Worm (Caenorhabditis elegans) whole organism, midembryonic: ENCODE measurements around the gene gst-18.

Experiments
- T22C8.4 ChIP-seq: fragments of 200-800 bp; sonication (Bioruptor generic); IDR thresholded peaks from 2 replicates; pipeline ENCODE4 v1.3.6; 2022; ENCODE audit warnings: missing genetic modification characterization, missing compliant biosample characterization
- cog-1 ChIP-seq: sonication (generic microtip); optimal IDR thresholded peaks from 2 replicates; lab custom pipeline; 2016; ENCODE audit warnings: missing genetic modification characterization, missing compliant biosample characterization
- flt-1 ChIP-seq: fragments of 200-800 bp; sonication (Bioruptor generic); IDR thresholded peaks from 2 replicates; pipeline ENCODE4 v1.3.6; 2022; ENCODE audit warnings: missing genetic modification characterization, missing compliant biosample characterization
- klf-2 ChIP-seq: fragments of 200-800 bp; sonication (Bioruptor generic); conservative IDR thresholded peaks from 2 replicates; pipeline ENCODE4 v1.3.6; 2022; ENCODE audit warnings: missing genetic modification reagents, missing genetic modification characterization, missing compliant biosample characterization
- med-1 ChIP-seq: sonication (generic microtip); optimal IDR thresholded peaks from 2 replicates; lab custom pipeline; 2017; ENCODE audit warnings: missing genetic modification characterization, mild to moderate bottlenecking, missing compliant biosample characterization, antibody characterized with exemption, missing genetic modification reagents; ENCODE audit not compliant: insufficient read depth
- ref-1 ChIP-seq: fragments of 200-800 bp; sonication (Bioruptor generic); conservative IDR thresholded peaks from 2 replicates; pipeline ENCODE4 v1.3.6; 2022; ENCODE audit warnings: missing genetic modification reagents, missing genetic modification characterization, missing compliant biosample characterization
- tab-1 ChIP-seq: fragments of 200-800 bp; sonication (Bioruptor generic); IDR thresholded peaks from 2 replicates; pipeline ENCODE4 v1.3.6; 2022; ENCODE audit warnings: missing genetic modification characterization, missing compliant biosample characterization
- ztf-23 ChIP-seq: fragments of 200-800 bp; sonication (Bioruptor generic); IDR thresholded peaks from 2 replicates; pipeline ENCODE4 v1.3.6; 2022; ENCODE audit warnings: missing genetic modification reagents, missing genetic modification characterization, missing compliant biosample characterization
- ztf-29 ChIP-seq: fragments of 200-800 bp; sonication (Bioruptor generic); IDR thresholded peaks from 2 replicates; pipeline ENCODE4 v1.3.6; 2022; ENCODE audit warnings: missing genetic modification reagents, missing genetic modification characterization, missing compliant biosample characterization

The gst-18 gene

ce11 chrII:13630690-13631089, at the start of gene gst-18, which contains the start of gene gst-17:
TSS of gene gst-18 (minus strand) at chrII:13630887.
TSS of gene gst-17 (minus strand) at chrII:13630790.
- no peak for TF ChIP-seq T22C8.4 (GFP tag; lab: Robert Waterston, UW)
- TF ChIP-seq cog-1 (tag; lab: Kevin White, UChicago), result no peak
- no peak for TF ChIP-seq ref-1 (GFP tag; lab: Robert Waterston, UW)
- TF ChIP-seq ztf-29 (GFP tag; lab: Robert Waterston, UW), result no peak
- TF ChIP-seq flt-1, result no peak
- no peak for TF ChIP-seq klf-2 (GFP tag; lab: Robert Waterston, UW)
- no peak for TF ChIP-seq ztf-23 (GFP tag; lab: Robert Waterston, UW)
- TF ChIP-seq tab-1 (GFP tag; lab: Robert Waterston, UW), result no peak
- no peak for TF ChIP-seq med-1 (GFP tag; lab: Kevin White, UChicago)

- TF ChIP-seq med-1 (GFP tag; lab: Kevin White, UChicago), result no peak
- TF ChIP-seq ref-1 (GFP tag; lab: Robert Waterston, UW), result no peak
- no peak for TF ChIP-seq ztf-29 (GFP tag; lab: Robert Waterston, UW)
- TF ChIP-seq flt-1, result no peak
- TF ChIP-seq tab-1 (GFP tag; lab: Robert Waterston, UW), result no peak
- TF ChIP-seq T22C8.4 (GFP tag; lab: Robert Waterston, UW), result no peak
- no peak for TF ChIP-seq klf-2 (GFP tag; lab: Robert Waterston, UW)
- TF ChIP-seq ztf-23 (GFP tag; lab: Robert Waterston, UW), result no peak
- TF ChIP-seq cog-1 (tag; lab: Kevin White, UChicago), result no peak
Observed at ce11 chrII:13679775-13680320, 49.2 kb upstream of the gst-18 start.

- TF ChIP-seq tab-1 (GFP tag; lab: Robert Waterston, UW), result no peak
- no peak for TF ChIP-seq flt-1
- TF ChIP-seq med-1 (GFP tag; lab: Kevin White, UChicago), result no peak
- TF ChIP-seq ztf-29 (GFP tag; lab: Robert Waterston, UW), result no peak
- TF ChIP-seq ztf-23 (GFP tag; lab: Robert Waterston, UW), result no peak
- TF ChIP-seq cog-1 (tag; lab: Kevin White, UChicago), result no peak
- TF ChIP-seq T22C8.4 (GFP tag; lab: Robert Waterston, UW), result no peak
- no peak for TF ChIP-seq ref-1 (GFP tag; lab: Robert Waterston, UW)
- TF ChIP-seq klf-2 (GFP tag; lab: Robert Waterston, UW), result no peak
Observed at ce11 chrII:13678555-13679119, 48.0 kb upstream of the gst-18 start.

- no peak for TF ChIP-seq med-1 (GFP tag; lab: Kevin White, UChicago)
- no peak for TF ChIP-seq cog-1 (tag; lab: Kevin White, UChicago)
- no peak for TF ChIP-seq ref-1 (GFP tag; lab: Robert Waterston, UW)
- no peak for TF ChIP-seq ztf-29 (GFP tag; lab: Robert Waterston, UW)
- no peak for TF ChIP-seq ztf-23 (GFP tag; lab: Robert Waterston, UW)
- no peak for TF ChIP-seq tab-1 (GFP tag; lab: Robert Waterston, UW)
- TF ChIP-seq T22C8.4 (GFP tag; lab: Robert Waterston, UW), result no peak
- TF ChIP-seq klf-2 (GFP tag; lab: Robert Waterston, UW), result no peak
- no peak for TF ChIP-seq flt-1
Observed at ce11 chrII:13677927-13678326, 47.2 kb upstream of the gst-18 start.

ce11 chrII:13675212-13675611, 44.5 kb upstream of the gst-18 start:
- no peak for TF ChIP-seq flt-1
- TF ChIP-seq ztf-23 (GFP tag; lab: Robert Waterston, UW), result no peak
- TF ChIP-seq ztf-29 (GFP tag; lab: Robert Waterston, UW), result no peak
- TF ChIP-seq tab-1 (GFP tag; lab: Robert Waterston, UW), result no peak
- no peak for TF ChIP-seq med-1 (GFP tag; lab: Kevin White, UChicago)
- TF ChIP-seq cog-1 (tag; lab: Kevin White, UChicago), result no peak
- no peak for TF ChIP-seq klf-2 (GFP tag; lab: Robert Waterston, UW)
- no peak for TF ChIP-seq T22C8.4 (GFP tag; lab: Robert Waterston, UW)
- no peak for TF ChIP-seq ref-1 (GFP tag; lab: Robert Waterston, UW)

- TF ChIP-seq ztf-23 (GFP tag; lab: Robert Waterston, UW) (no peak), klf-2 (GFP tag; lab: Robert Waterston, UW) (no peak), tab-1 (GFP tag; lab: Robert Waterston, UW) (no peak), ztf-29 (GFP tag; lab: Robert Waterston, UW) (no peak), ref-1 (GFP tag; lab: Robert Waterston, UW) (no peak), med-1 (GFP tag; lab: Kevin White, UChicago) (no peak), flt-1 (no peak), cog-1 (tag; lab: Kevin White, UChicago) (no peak), T22C8.4 (GFP tag; lab: Robert Waterston, UW) (no peak)
Observed at ce11 chrII:13673605-13674193, 43.0 kb upstream of the gst-18 start.

- TF ChIP-seq ref-1 (GFP tag; lab: Robert Waterston, UW) (no peak), flt-1 (no peak), ztf-23 (GFP tag; lab: Robert Waterston, UW) (no peak), ztf-29 (GFP tag; lab: Robert Waterston, UW) (no peak), klf-2 (GFP tag; lab: Robert Waterston, UW) (no peak), tab-1 (GFP tag; lab: Robert Waterston, UW) (no peak), cog-1 (tag; lab: Kevin White, UChicago) (no peak), T22C8.4 (GFP tag; lab: Robert Waterston, UW) (no peak), med-1 (GFP tag; lab: Kevin White, UChicago) (no peak)
Observed at ce11 chrII:13672057-13672456, 41.4 kb upstream of the gst-18 start.

- TF ChIP-seq T22C8.4 (GFP tag; lab: Robert Waterston, UW), result no peak
Observed at ce11 chrII:13670707-13671295, 40.1 kb upstream of the gst-18 start.
